Fruit fly (Drosophila melanogaster): ENCODE measurements around the gene CG11458.

DNA sequence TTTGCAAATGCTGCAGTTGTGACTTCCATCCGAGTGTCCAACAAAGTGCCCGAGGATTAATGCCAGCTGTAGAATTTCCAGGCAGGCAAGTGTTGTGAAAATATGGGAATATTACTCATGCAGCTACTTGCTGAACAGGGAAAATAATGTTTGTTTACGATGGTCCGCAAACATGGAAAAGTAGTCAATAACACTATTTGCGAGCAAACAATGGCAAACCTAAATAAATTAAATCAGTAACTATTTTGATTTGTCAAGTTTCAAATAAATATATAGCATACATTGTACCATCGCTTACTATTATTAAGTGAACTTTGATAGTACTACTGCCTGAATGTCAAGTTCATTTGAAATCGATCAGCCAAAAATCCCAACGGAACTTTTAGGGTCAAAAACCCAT lies 9.5 kb downstream of the CG11458 start:
- no peak for TF ChIP-seq Myc (optimal IDR thresholded peaks at IDR 0.05)
- no peak for TF ChIP-seq ttk (optimal IDR thresholded peaks at IDR 0.05)
- no peak for TF ChIP-seq h (optimal IDR thresholded peaks at IDR 0.05)
